Fruit fly (Drosophila melanogaster) S2 (cell line): ENCODE data around the gene Rala.

Source experiments
- CG8478 ChIP-seq: fragments of >200 bp; optimal IDR thresholded peaks from 2 replicates; lab custom pipeline; 2018
- CTCF ChIP-seq, 2 experiments: fragments of >200 bp; optimal IDR thresholded peaks; 2 replicates each; lab custom pipeline; 2018

dm6 chrX:3762441-3762840 lies 43.0 kb upstream of the Rala start:
- TF ChIP-seq CG8478 (lab: Kevin White, UChicago) (no peak), CTCF (optimal IDR thresholded peaks at IDR 0.05; lab: Kevin White, UChicago) (no peak)
